Fruit fly (Drosophila melanogaster) whole organism, embryonic: ENCODE results near the gene kel.
A peak's percentile ranks its signal among the peaks of the same experiment; 100 is the strongest.

Experiments
- Ada2b ChIP-seq: fragments of 200-800 bp; sonication (Bioruptor generic); IDR thresholded peaks from 2 replicates; pipeline ENCODE4 v1.3.6; 2022; ENCODE audit warnings: missing biosample characterization, missing genetic modification characterization
- Bgb ChIP-seq: fragments of 200-800 bp; sonication (Bioruptor generic); IDR thresholded peaks from 2 replicates; pipeline ENCODE4 v1.3.6; 2022; ENCODE audit warnings: missing biosample characterization, missing genetic modification characterization; ENCODE audit not compliant: partially characterized antibody
- Bteb2 ChIP-seq: fragments of 200-800 bp; sonication (Bioruptor generic); optimal IDR thresholded peaks from 2 replicates; lab custom pipeline; 2016; ENCODE audit warnings: missing biosample characterization, missing genetic modification characterization
- CG11398 ChIP-seq: fragments of 200-800 bp; sonication (Bioruptor generic); optimal IDR thresholded peaks from 2 replicates; lab custom pipeline; 2016; ENCODE audit warnings: missing biosample characterization, missing genetic modification characterization
- CG11456 ChIP-seq: fragments of 200-800 bp; sonication (Bioruptor generic); IDR thresholded peaks from 3 replicates; pipeline ENCODE4 v1.3.6; 2022; ENCODE audit warnings: missing biosample characterization, missing genetic modification characterization
- CG15514 ChIP-seq: fragments of 200-800 bp; sonication (Bioruptor generic); optimal IDR thresholded peaks from 3 replicates; lab custom pipeline; 2017; ENCODE audit warnings: missing biosample characterization, missing genetic modification characterization, mild to moderate bottlenecking, moderate library complexity, missing genetic modification reagents
- CG15601 ChIP-seq: fragments of 200-800 bp; sonication (Bioruptor generic); optimal IDR thresholded peaks from 3 replicates; lab custom pipeline; 2019; ENCODE audit warnings: missing biosample characterization, mild to moderate bottlenecking, missing genetic modification characterization, moderate library complexity
- CG17612 ChIP-seq: fragments of 200-800 bp; sonication (Bioruptor generic); IDR thresholded peaks from 2 replicates; pipeline ENCODE4 v1.3.6; 2022; ENCODE audit warnings: missing biosample characterization, missing genetic modification characterization
- CG1792 ChIP-seq: fragments of 200-800 bp; sonication (Bioruptor generic); optimal IDR thresholded peaks from 2 replicates; lab custom pipeline; 2016; ENCODE audit warnings: missing biosample characterization, missing genetic modification characterization
- CG18011 ChIP-seq: fragments of 200-800 bp; sonication (Bioruptor generic); optimal IDR thresholded peaks from 2 replicates; lab custom pipeline; 2017; ENCODE audit warnings: missing biosample characterization, missing genetic modification characterization, mild to moderate bottlenecking, moderate library complexity, missing genotype
- CG18764 ChIP-seq: fragments of 200-800 bp; sonication (Bioruptor generic); optimal IDR thresholded peaks from 3 replicates; lab custom pipeline; 2016; ENCODE audit warnings: missing biosample characterization, missing genetic modification characterization
- CG2678 ChIP-seq: fragments of 200-800 bp; sonication (Bioruptor generic); optimal IDR thresholded peaks from 3 replicates; lab custom pipeline; 2019; ENCODE audit warnings: missing biosample characterization, mild to moderate bottlenecking, missing genetic modification characterization, moderate library complexity
- CG33557 ChIP-seq: fragments of 200-800 bp; sonication (Bioruptor generic); optimal IDR thresholded peaks from 2 replicates; lab custom pipeline; 2019; ENCODE audit warnings: missing biosample characterization, mild to moderate bottlenecking, missing genetic modification characterization, moderate library complexity
- CG3407 ChIP-seq: fragments of 200-800 bp; sonication (Bioruptor generic); optimal IDR thresholded peaks from 2 replicates; lab custom pipeline; 2018; ENCODE audit warnings: missing biosample characterization, mild to moderate bottlenecking, missing genetic modification characterization
- CG42726 ChIP-seq: fragments of 200-800 bp; sonication (Bioruptor generic); IDR thresholded peaks from 2 replicates; pipeline ENCODE4 v1.3.6; 2022; ENCODE audit warnings: missing biosample characterization, missing genetic modification characterization; ENCODE audit not compliant: partially characterized antibody
- CG5180 ChIP-seq: fragments of 200-800 bp; sonication (Bioruptor generic); optimal IDR thresholded peaks from 3 replicates; lab custom pipeline; 2017; ENCODE audit warnings: missing biosample characterization, missing genetic modification characterization, mild to moderate bottlenecking, moderate library complexity, missing genetic modification reagents
- CG6791 ChIP-seq: fragments of 200-800 bp; sonication (Bioruptor generic); IDR thresholded peaks from 3 replicates; pipeline ENCODE4 v1.3.6; 2022; ENCODE audit warnings: missing biosample characterization, missing genetic modification characterization; ENCODE audit not compliant: partially characterized antibody
- CG7556 ChIP-seq: fragments of 200-800 bp; sonication (Bioruptor generic); optimal IDR thresholded peaks from 2 replicates; lab custom pipeline; 2017; ENCODE audit warnings: missing biosample characterization, mild to moderate bottlenecking, missing genetic modification characterization
- CG7928 ChIP-seq: fragments of 200-800 bp; sonication (Bioruptor generic); optimal IDR thresholded peaks from 2 replicates; lab custom pipeline; 2017; ENCODE audit warnings: missing biosample characterization, mild to moderate bottlenecking, missing genetic modification characterization
- CG8290 ChIP-seq, 3 experiments: fragments of 200-800 bp; sonication (Bioruptor generic); optimal IDR thresholded peaks; 2 replicates each; lab custom pipeline; 2016 to 2019; ENCODE audit warnings: missing biosample characterization in 3 of 3, missing genetic modification characterization in 3 of 3, mild to moderate bottlenecking in 2 of 3, moderate library complexity in 1 of 3
- D ChIP-seq, 2 experiments: fragments of 200-800 bp in 1 of 2; fragments of >200 bp in 1 of 2; sonication (Bioruptor generic) in 1 of 2; optimal IDR thresholded peaks; 2 replicates in 1 of 2; 3 replicates in 1 of 2; lab custom pipeline; 2017; ENCODE audit warnings: mild to moderate bottlenecking in 1 of 2, missing biosample characterization in 1 of 2, missing genetic modification characterization in 1 of 2, missing genetic modification reagents in 1 of 2
- D19A ChIP-seq: fragments of 200-800 bp; optimal IDR thresholded peaks from 3 replicates; lab custom pipeline; 2019; ENCODE audit warnings: missing biosample characterization, mild to moderate bottlenecking, missing genetic modification characterization, moderate library complexity
- Fer2 ChIP-seq: fragments of 200-800 bp; sonication (Bioruptor generic); optimal IDR thresholded peaks from 2 replicates; lab custom pipeline; 2018; ENCODE audit warnings: missing biosample characterization, mild to moderate bottlenecking, missing genetic modification characterization, moderate library complexity
- H2.0 ChIP-seq: fragments of 200-800 bp; sonication (Bioruptor generic); IDR thresholded peaks from 2 replicates; pipeline ENCODE4 v1.3.6; 2022; ENCODE audit warnings: missing biosample characterization, missing genetic modification characterization
- Hmx ChIP-seq: fragments of 200-800 bp; sonication (Bioruptor generic); optimal IDR thresholded peaks from 2 replicates; lab custom pipeline; 2016; ENCODE audit warnings: missing biosample characterization, missing genetic modification characterization
- Jarid2 ChIP-seq: fragments of 200-800 bp; sonication (Bioruptor generic); optimal IDR thresholded peaks from 3 replicates; lab custom pipeline; 2017; ENCODE audit warnings: mild to moderate bottlenecking, missing biosample characterization, missing genetic modification reagents, missing genetic modification characterization
- Med ChIP-seq: fragments of 200-800 bp; sonication (Bioruptor generic); peaks from one replicate; lab custom pipeline; 2016; ENCODE audit warnings: missing biosample characterization, missing genetic modification characterization, mild to moderate bottlenecking, inconsistent platforms, moderate library complexity
- Nf-YB ChIP-seq: fragments of 200-800 bp; sonication (Bioruptor generic); optimal IDR thresholded peaks from 3 replicates; lab custom pipeline; 2019; ENCODE audit warnings: missing biosample characterization, mild to moderate bottlenecking, missing genetic modification characterization, moderate library complexity
- Poxn ChIP-seq: fragments of 200-800 bp; sonication (Bioruptor generic); IDR thresholded peaks from 2 replicates; pipeline ENCODE4 v1.3.6; 2022; ENCODE audit warnings: missing biosample characterization, missing genetic modification characterization
- Sox100B ChIP-seq: fragments of 200-800 bp; sonication (Bioruptor generic); optimal IDR thresholded peaks from 3 replicates; lab custom pipeline; 2018; ENCODE audit warnings: missing biosample characterization, mild to moderate bottlenecking, missing genetic modification characterization
- Trl ChIP-seq, 3 experiments: fragments of >200 bp in 2 of 3; fragments of 200-800 bp in 1 of 3; sonication (Bioruptor generic) in 1 of 3; optimal IDR thresholded peaks; 2 replicates in 1 of 3; 3 replicates in 2 of 3; lab custom pipeline; 2016 to 2017; ENCODE audit warnings: missing biosample characterization in 1 of 3, missing genetic modification characterization in 1 of 3
- bcd ChIP-seq: fragments of 200-800 bp; sonication (Bioruptor generic); optimal IDR thresholded peaks from 2 replicates; lab custom pipeline; 2017; ENCODE audit warnings: missing biosample characterization, mild to moderate bottlenecking, missing genetic modification characterization
- btn ChIP-seq: fragments of 200-800 bp; sonication (Bioruptor generic); optimal IDR thresholded peaks from 2 replicates; lab custom pipeline; 2016; ENCODE audit warnings: missing biosample characterization, missing genetic modification characterization
- disco-r ChIP-seq: fragments of 200-800 bp; sonication (Bioruptor generic); optimal IDR thresholded peaks from 2 replicates; lab custom pipeline; 2016; ENCODE audit warnings: missing biosample characterization, missing genetic modification characterization
- grau ChIP-seq: fragments of 200-800 bp; optimal IDR thresholded peaks from 3 replicates; lab custom pipeline; 2019; ENCODE audit warnings: missing biosample characterization, mild to moderate bottlenecking, missing genetic modification characterization, moderate library complexity
- gsb-n ChIP-seq: fragments of 200-800 bp; sonication (Bioruptor generic); optimal IDR thresholded peaks from 3 replicates; lab custom pipeline; 2018; ENCODE audit warnings: missing biosample characterization, mild to moderate bottlenecking, missing genetic modification characterization
- hb ChIP-seq: fragments of 200-800 bp; sonication (Bioruptor generic); IDR thresholded peaks from 3 replicates; pipeline ENCODE4 v1.3.6; 2022; ENCODE audit warnings: missing biosample characterization, missing genetic modification characterization; ENCODE audit not compliant: partially characterized antibody
- jigr1 ChIP-seq: fragments of 200-800 bp; sonication (Bioruptor generic); IDR thresholded peaks from 3 replicates; pipeline ENCODE4 v1.3.6; 2022; ENCODE audit warnings: missing biosample characterization, missing genetic modification characterization
- kah ChIP-seq: fragments of 200-800 bp; sonication (Bioruptor generic); optimal IDR thresholded peaks from 2 replicates; lab custom pipeline; 2018; ENCODE audit warnings: missing biosample characterization, mild to moderate bottlenecking, missing genetic modification characterization
- kay ChIP-seq: fragments of 200-800 bp; sonication (Bioruptor generic); optimal IDR thresholded peaks from 2 replicates; lab custom pipeline; 2016; ENCODE audit warnings: missing biosample characterization, missing genetic modification characterization
- kni ChIP-seq: fragments of 200-800 bp; sonication (Bioruptor generic); optimal IDR thresholded peaks from 3 replicates; lab custom pipeline; 2017; ENCODE audit warnings: mild to moderate bottlenecking, missing biosample characterization, missing genetic modification reagents, missing genetic modification characterization
- pb ChIP-seq: fragments of 200-800 bp; sonication (Bioruptor generic); optimal IDR thresholded peaks from 3 replicates; lab custom pipeline; 2016; ENCODE audit warnings: missing biosample characterization, missing genetic modification characterization
- pnt ChIP-seq: fragments of 200-800 bp; sonication (Bioruptor generic); optimal IDR thresholded peaks from 3 replicates; lab custom pipeline; 2016; ENCODE audit warnings: missing biosample characterization, missing genetic modification characterization
- scrt ChIP-seq: fragments of 200-800 bp; sonication (Bioruptor generic); optimal IDR thresholded peaks from 2 replicates; lab custom pipeline; 2018; ENCODE audit warnings: missing biosample characterization, mild to moderate bottlenecking, missing genetic modification characterization, moderate library complexity
- sd ChIP-seq: fragments of 200-800 bp; sonication (Bioruptor generic); optimal IDR thresholded peaks from 3 replicates; lab custom pipeline; 2018; ENCODE audit warnings: missing biosample characterization, mild to moderate bottlenecking, missing genetic modification characterization, moderate library complexity
- slbo ChIP-seq: fragments of 200-800 bp; sonication (Bioruptor generic); IDR thresholded peaks from 2 replicates; pipeline ENCODE4 v1.3.6; 2022; ENCODE audit warnings: missing biosample characterization, missing genetic modification characterization
- vvl ChIP-seq: fragments of 200-800 bp; sonication (Bioruptor generic); IDR thresholded peaks from 2 replicates; pipeline ENCODE4 v1.3.6; 2022; ENCODE audit warnings: missing biosample characterization, missing genetic modification characterization
- zf30C ChIP-seq: fragments of 200-800 bp; sonication (Bioruptor generic); optimal IDR thresholded peaks from 3 replicates; lab custom pipeline; 2018; ENCODE audit warnings: missing biosample characterization, mild to moderate bottlenecking, missing genetic modification characterization

Gene kel

DNA sequence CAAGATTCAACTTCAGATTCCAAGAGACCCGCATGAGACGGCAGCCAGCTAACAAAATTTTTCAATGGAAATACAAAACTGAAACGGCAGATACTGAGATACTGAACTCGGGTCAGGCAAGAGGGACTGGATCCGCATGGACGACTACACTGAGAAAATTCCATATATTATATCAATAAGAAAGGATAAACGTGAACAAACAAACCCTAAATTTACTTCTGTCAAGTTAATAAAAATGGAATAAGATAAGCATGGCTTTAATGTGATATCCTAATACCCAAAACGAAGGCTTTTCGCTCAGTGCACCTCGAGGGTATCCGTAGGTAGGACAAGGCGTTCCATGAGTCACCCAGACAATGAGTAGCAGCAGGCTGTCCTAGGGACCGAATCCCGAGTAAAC, 7.4 kb upstream of the kel start (continued):
- TF ChIP-seq CG33557 (peak; percentile 88), zf30C (GFP tag; lab: Kevin White, UChicago) (peak; percentile 98), D19A (tag; lab: Kevin White, UChicago) (peak; percentile 85), pb (peak; percentile 54), kni (GFP tag; lab: Kevin White, UChicago) (no peak), Jarid2 (GFP tag; lab: Kevin White, UChicago) (peak; percentile 30), CG15601 (tag; lab: Kevin White, UChicago) (peak; percentile 67), D (optimal IDR thresholded peaks at IDR 0.05; lab: Kevin White, UChicago) (no peak), D (GFP tag; optimal IDR thresholded peaks at IDR 0.05; lab: Kevin White, UChicago) (peak; percentile 91), Sox100B (GFP tag; lab: Kevin White, UChicago) (peak; percentile 65), bcd (GFP tag; lab: Kevin White, UChicago) (peak; percentile 84), sd (tag; lab: Kevin White, UChicago) (peak; percentile 25), Med (GFP tag; lab: Kevin White, UChicago) (peak; percentile 97), CG42726 (GFP tag; lab: Robert Waterston, UW) (no peak), jigr1 (no peak), kah (GFP tag; lab: Kevin White, UChicago) (peak; percentile 43), CG17612 (GFP tag; lab: Robert Waterston, UW) (peak; percentile 64), disco-r (peak; percentile 42), grau (tag; lab: Kevin White, UChicago) (peak; percentile 83), CG1792 (GFP tag; lab: Kevin White, UChicago) (peak; percentile 64), CG18764 (GFP tag; lab: Kevin White, UChicago) (peak; percentile 79), Bteb2 (GFP tag; lab: Kevin White, UChicago) (peak; percentile 65), kay (peak; percentile 92), scrt (GFP tag; lab: Kevin White, UChicago) (peak; percentile 64), Bgb (no peak), CG8290 (GFP tag; optimal IDR thresholded peaks at IDR 0.05; lab: Kevin White, UChicago) (peak; percentile 92), CG8290 (tag; optimal IDR thresholded peaks at IDR 0.05; lab: Kevin White, UChicago) (peak; percentile 42 to 67), Poxn (GFP tag; lab: Robert Waterston, UW) (peak; percentile 44; the same call in 1 of the 2 replicates), Ada2b (peak; percentile 78), CG11456 (GFP tag; lab: Robert Waterston, UW) (peak; percentile 73; the same call in 2 of the 3 replicates), pnt (GFP tag; lab: Kevin White, UChicago) (peak; percentile 87), hb (GFP tag; lab: Robert Waterston, UW) (no peak), H2.0 (GFP tag; lab: Robert Waterston, UW) (peak; percentile 85), Fer2 (tag; lab: Kevin White, UChicago) (peak; percentile 30), slbo (GFP tag; lab: Robert Waterston, UW) (peak; percentile 82), Nf-YB (GFP tag; lab: Kevin White, UChicago) (peak; percentile 65), CG5180 (GFP tag; lab: Kevin White, UChicago) (peak; percentile 16), CG18011 (GFP tag; lab: Kevin White, UChicago) (peak; percentile 43), CG11398 (GFP tag; lab: Kevin White, UChicago) (peak; percentile 79), CG6791 (GFP tag; lab: Robert Waterston, UW) (no peak), CG2678 (tag; lab: Kevin White, UChicago) (peak; percentile 79), Hmx (GFP tag; lab: Kevin White, UChicago) (peak; percentile 51), CG7928 (GFP tag; lab: Kevin White, UChicago) (peak; percentile 15), btn (GFP tag; lab: Kevin White, UChicago) (peak; percentile 56), CG7556 (GFP tag; lab: Kevin White, UChicago) (peak; percentile 83), CG15514 (GFP tag; lab: Kevin White, UChicago) (peak; percentile 52), CG3407 (GFP tag; lab: Kevin White, UChicago) (peak; percentile 71), Trl (optimal IDR thresholded peaks at IDR 0.05; lab: Kevin White, UChicago) (no peak), Trl (GFP tag; optimal IDR thresholded peaks at IDR 0.05; lab: Kevin White, UChicago) (peak; percentile 88), vvl (GFP tag; lab: Robert Waterston, UW) (peak; percentile 89), gsb-n (peak; percentile 86)
